Fruit fly (Drosophila melanogaster) whole organism, embryonic: ENCODE measurements around the gene SsRbeta.

Experiments used
- Atf-2 ChIP-seq: fragments of 200-800 bp; sonication (Bioruptor generic); optimal IDR thresholded peaks from 2 replicates; lab custom pipeline; 2016; ENCODE audit warnings: missing biosample characterization, missing genetic modification characterization
- B-H1 ChIP-seq: fragments of 200-800 bp; sonication (Bioruptor generic); IDR thresholded peaks from 3 replicates; pipeline ENCODE4 v1.3.6; 2022; ENCODE audit warnings: missing biosample characterization, missing genetic modification characterization
- CG10431 ChIP-seq: fragments of 200-800 bp; sonication (Bioruptor generic); optimal IDR thresholded peaks from 3 replicates; lab custom pipeline; 2018; ENCODE audit warnings: missing biosample characterization, mild to moderate bottlenecking, missing genetic modification characterization
- CG11456 ChIP-seq: fragments of 200-800 bp; sonication (Bioruptor generic); IDR thresholded peaks from 3 replicates; pipeline ENCODE4 v1.3.6; 2022; ENCODE audit warnings: missing biosample characterization, missing genetic modification characterization
- CG11504 ChIP-seq: fragments of 200-800 bp; sonication (Bioruptor generic); optimal IDR thresholded peaks from 3 replicates; lab custom pipeline; 2019; ENCODE audit warnings: missing biosample characterization, mild to moderate bottlenecking, missing genetic modification characterization, moderate library complexity
- CG11723 ChIP-seq: fragments of 200-800 bp; sonication (Bioruptor generic); optimal IDR thresholded peaks from 2 replicates; lab custom pipeline; 2017; ENCODE audit warnings: missing biosample characterization, mild to moderate bottlenecking, missing genetic modification characterization
- CG12155 ChIP-seq: fragments of 200-800 bp; sonication (Bioruptor generic); optimal IDR thresholded peaks from 3 replicates; lab custom pipeline; 2016; ENCODE audit warnings: missing biosample characterization, missing genetic modification characterization
- CG13287 ChIP-seq: fragments of 200-800 bp; sonication (Bioruptor generic); IDR thresholded peaks from 2 replicates; pipeline ENCODE4 v1.3.6; 2022; ENCODE audit warnings: missing biosample characterization, missing genetic modification characterization; ENCODE audit not compliant: partially characterized antibody
- CG14667 ChIP-seq: fragments of 200-800 bp; sonication (Bioruptor generic); IDR thresholded peaks from 2 replicates; pipeline ENCODE4 v1.3.6; 2022; ENCODE audit warnings: missing biosample characterization, missing genetic modification characterization
- CG17612 ChIP-seq: fragments of 200-800 bp; sonication (Bioruptor generic); IDR thresholded peaks from 2 replicates; pipeline ENCODE4 v1.3.6; 2022; ENCODE audit warnings: missing biosample characterization, missing genetic modification characterization
- CG2678 ChIP-seq: fragments of 200-800 bp; sonication (Bioruptor generic); optimal IDR thresholded peaks from 3 replicates; lab custom pipeline; 2019; ENCODE audit warnings: missing biosample characterization, mild to moderate bottlenecking, missing genetic modification characterization, moderate library complexity
- CG3281 ChIP-seq: fragments of 200-800 bp; sonication (Bioruptor generic); optimal IDR thresholded peaks from 3 replicates; lab custom pipeline; 2017; ENCODE audit warnings: missing biosample characterization, mild to moderate bottlenecking, missing genetic modification characterization
- CG4617 ChIP-seq: fragments of 200-800 bp; sonication (Bioruptor generic); optimal IDR thresholded peaks from 3 replicates; lab custom pipeline; 2016; ENCODE audit warnings: missing biosample characterization, missing genetic modification characterization, borderline replicate concordance
- CG6654 ChIP-seq: fragments of 200-800 bp; sonication (Bioruptor generic); optimal IDR thresholded peaks from 2 replicates; lab custom pipeline; 2017; ENCODE audit warnings: missing biosample characterization, mild to moderate bottlenecking, missing genetic modification characterization
- CG6813 ChIP-seq: fragments of 200-800 bp; sonication (Bioruptor generic); optimal IDR thresholded peaks from 2 replicates; lab custom pipeline; 2017; ENCODE audit warnings: missing biosample characterization, missing genetic modification characterization, mild to moderate bottlenecking, moderate library complexity, missing genetic modification reagents
- CG7556 ChIP-seq: fragments of 200-800 bp; sonication (Bioruptor generic); optimal IDR thresholded peaks from 2 replicates; lab custom pipeline; 2017; ENCODE audit warnings: missing biosample characterization, mild to moderate bottlenecking, missing genetic modification characterization
- CoRest ChIP-seq: fragments of 200-800 bp; sonication (Bioruptor generic); optimal IDR thresholded peaks from 3 replicates; lab custom pipeline; 2018; ENCODE audit warnings: missing biosample characterization, mild to moderate bottlenecking, missing genetic modification characterization, moderate library complexity
- Dip3 ChIP-seq: fragments of 200-800 bp; sonication (Bioruptor generic); optimal IDR thresholded peaks from 3 replicates; lab custom pipeline; 2016; ENCODE audit warnings: missing biosample characterization, missing genetic modification characterization
- Drgx ChIP-seq: fragments of 200-800 bp; sonication (Bioruptor generic); IDR thresholded peaks from 2 replicates; pipeline ENCODE4 v1.3.6; 2022; ENCODE audit warnings: missing biosample characterization, missing genetic modification characterization
- E2f1 ChIP-seq: fragments of 200-800 bp; sonication (Bioruptor generic); IDR thresholded peaks from 2 replicates; pipeline ENCODE4 v1.3.6; 2022; ENCODE audit warnings: missing biosample characterization, missing genetic modification characterization
- Hr51 ChIP-seq, 2 experiments: fragments of 200-800 bp; sonication (Bioruptor generic); optimal IDR thresholded peaks; 2 replicates in 1 of 2; 3 replicates in 1 of 2; lab custom pipeline; 2016 to 2018; ENCODE audit warnings: missing biosample characterization in 2 of 2, missing genetic modification characterization in 2 of 2, mild to moderate bottlenecking in 1 of 2, moderate library complexity in 1 of 2
- Lim3 ChIP-seq: fragments of 200-800 bp; sonication (Bioruptor generic); IDR thresholded peaks from 2 replicates; pipeline ENCODE4 v1.3.6; 2022; ENCODE audit warnings: missing biosample characterization, missing genetic modification characterization
- Med ChIP-seq: fragments of 200-800 bp; sonication (Bioruptor generic); peaks from one replicate; lab custom pipeline; 2016; ENCODE audit warnings: missing biosample characterization, missing genetic modification characterization, mild to moderate bottlenecking, inconsistent platforms, moderate library complexity
- Mes4 ChIP-seq: fragments of 200-800 bp; sonication (Bioruptor generic); optimal IDR thresholded peaks from 2 replicates; lab custom pipeline; 2016; ENCODE audit warnings: missing biosample characterization, missing genetic modification characterization
- Trl ChIP-seq, 3 experiments: fragments of >200 bp in 2 of 3; fragments of 200-800 bp in 1 of 3; sonication (Bioruptor generic) in 1 of 3; optimal IDR thresholded peaks; 2 replicates in 1 of 3; 3 replicates in 2 of 3; lab custom pipeline; 2016 to 2017; ENCODE audit warnings: missing biosample characterization in 1 of 3, missing genetic modification characterization in 1 of 3
- bsh ChIP-seq, 2 experiments: fragments of 200-800 bp; sonication (Bioruptor generic); optimal IDR thresholded peaks; 2 replicates each; lab custom pipeline; 2017 to 2018; ENCODE audit warnings: mild to moderate bottlenecking in 2 of 2, missing biosample characterization in 2 of 2, missing genetic modification characterization in 2 of 2, moderate library complexity in 1 of 2
- cato ChIP-seq: fragments of 200-800 bp; sonication (Bioruptor generic); optimal IDR thresholded peaks from 2 replicates; lab custom pipeline; 2016; ENCODE audit warnings: missing biosample characterization, missing genetic modification characterization, borderline replicate concordance
- caup ChIP-seq: fragments of 200-800 bp; sonication (Bioruptor generic); optimal IDR thresholded peaks from 3 replicates; lab custom pipeline; 2017; ENCODE audit warnings: missing biosample characterization, mild to moderate bottlenecking, missing genetic modification characterization, moderate library complexity; ENCODE audit not compliant: severe bottlenecking
- ci ChIP-seq: fragments of 200-800 bp; sonication (Bioruptor generic); IDR thresholded peaks from 3 replicates; pipeline ENCODE4 v1.3.6; 2022; ENCODE audit warnings: missing biosample characterization, missing genetic modification characterization
- corto ChIP-seq: fragments of 200-800 bp; sonication (Bioruptor generic); optimal IDR thresholded peaks from 2 replicates; lab custom pipeline; 2016; ENCODE audit warnings: missing biosample characterization, mild to moderate bottlenecking, missing genetic modification characterization, moderate library complexity
- crol ChIP-seq: fragments of 200-800 bp; sonication (Bioruptor generic); IDR thresholded peaks from 2 replicates; pipeline ENCODE4 v1.3.6; 2022; ENCODE audit warnings: missing biosample characterization, missing genetic modification characterization
- en ChIP-seq: fragments of 200-800 bp; sonication (Bioruptor generic); optimal IDR thresholded peaks from 2 replicates; lab custom pipeline; 2016; ENCODE audit warnings: missing biosample characterization, missing genetic modification characterization
- exex ChIP-seq: fragments of 200-800 bp; sonication (Bioruptor generic); optimal IDR thresholded peaks from 4 replicates; lab custom pipeline; 2018; ENCODE audit warnings: missing biosample characterization, mild to moderate bottlenecking, missing genetic modification characterization, moderate library complexity
- gem ChIP-seq: fragments of 200-800 bp; sonication (Bioruptor generic); optimal IDR thresholded peaks from 2 replicates; lab custom pipeline; 2019; ENCODE audit warnings: missing biosample characterization, mild to moderate bottlenecking, missing genetic modification characterization, moderate library complexity
- grau ChIP-seq: fragments of 200-800 bp; optimal IDR thresholded peaks from 3 replicates; lab custom pipeline; 2019; ENCODE audit warnings: missing biosample characterization, mild to moderate bottlenecking, missing genetic modification characterization, moderate library complexity
- hbn ChIP-seq: fragments of 200-800 bp; sonication (Bioruptor generic); IDR thresholded peaks from 2 replicates; pipeline ENCODE4 v1.3.6; 2022; ENCODE audit warnings: missing biosample characterization, missing genetic modification characterization; ENCODE audit not compliant: partially characterized antibody
- jing ChIP-seq: fragments of 200-800 bp; sonication (Bioruptor generic); optimal IDR thresholded peaks from 2 replicates; lab custom pipeline; 2018; ENCODE audit warnings: missing biosample characterization, mild to moderate bottlenecking, missing genetic modification characterization
- lbe ChIP-seq: fragments of 200-800 bp; sonication (Bioruptor generic); optimal IDR thresholded peaks from 2 replicates; lab custom pipeline; 2016; ENCODE audit warnings: missing biosample characterization, mild to moderate bottlenecking, missing genetic modification characterization
- mld ChIP-seq: fragments of 200-800 bp; sonication (Bioruptor generic); IDR thresholded peaks from 3 replicates; pipeline ENCODE4 v1.3.6; 2022; ENCODE audit warnings: missing biosample characterization, missing genetic modification characterization; ENCODE audit not compliant: partially characterized antibody

Gene SsRbeta

DNA sequence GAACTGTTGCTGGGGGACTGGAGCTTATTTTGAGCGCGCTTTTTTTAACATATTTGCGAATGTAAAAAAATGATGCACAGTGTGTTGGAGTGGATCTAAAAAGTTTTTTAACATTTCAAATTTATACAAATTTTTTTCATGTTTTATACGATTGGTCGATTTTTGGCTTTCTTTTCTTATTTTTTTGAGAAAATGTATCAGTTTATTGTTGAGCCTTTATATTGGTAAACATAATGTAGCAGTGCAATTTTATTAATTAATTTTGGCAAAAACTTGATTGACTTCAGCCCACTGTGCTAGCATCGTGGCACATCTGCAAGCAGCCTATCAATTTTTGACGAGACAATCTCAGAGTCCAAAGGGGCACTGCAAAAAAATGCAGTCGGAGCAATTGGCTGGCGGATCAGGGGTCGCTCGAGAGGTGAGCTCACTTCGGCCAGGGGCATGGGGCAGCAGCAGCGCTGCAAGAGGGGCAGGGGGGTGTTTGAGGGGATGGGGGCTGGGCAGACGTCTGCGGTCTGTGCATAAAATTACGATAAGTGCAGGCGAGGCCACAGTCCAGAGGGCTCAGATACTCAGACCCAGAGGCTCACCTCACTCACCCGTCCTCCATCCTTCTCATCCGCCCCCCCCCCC, 46.3 kb downstream of the SsRbeta start (continued):
- TF ChIP-seq corto (GFP tag; lab: Kevin White, UChicago), result peak; percentile 83
- TF ChIP-seq CG4617 (GFP tag; lab: Kevin White, UChicago), result no peak
- no peak for TF ChIP-seq Lim3
- TF ChIP-seq CG3281 (GFP tag; lab: Kevin White, UChicago), result no peak
- no peak for TF ChIP-seq Dip3 (GFP tag; lab: Kevin White, UChicago)
- TF ChIP-seq CG10431 (GFP tag; lab: Kevin White, UChicago), result no peak
- peak; percentile 64 for TF ChIP-seq crol (GFP tag; lab: Robert Waterston, UW)
- no peak for TF ChIP-seq CG13287 (GFP tag; lab: Robert Waterston, UW)
- no peak for TF ChIP-seq mld (GFP tag; lab: Robert Waterston, UW)
- no peak for TF ChIP-seq Atf-2 (GFP tag; lab: Kevin White, UChicago)
- no peak for TF ChIP-seq Mes4 (GFP tag; lab: Kevin White, UChicago)
- TF ChIP-seq CG17612 (GFP tag; lab: Robert Waterston, UW), result no peak
- TF ChIP-seq ci (GFP tag; lab: Robert Waterston, UW), result no peak
- no peak for TF ChIP-seq CG7556 (GFP tag; lab: Kevin White, UChicago)
- no peak for TF ChIP-seq jing
- 0 out of 3 replicates have a peak, but pooled peaks have one; percentile 32 for TF ChIP-seq CG11456 (GFP tag; lab: Robert Waterston, UW)
- TF ChIP-seq CG14667 (GFP tag; lab: Robert Waterston, UW), result 0 out of 2 replicates have a peak, but pooled peaks have one; percentile 14
- TF ChIP-seq bsh (GFP tag; optimal IDR thresholded peaks at IDR 0.05; lab: Kevin White, UChicago), result peak in 1 of 2 experiments; percentile 49
- TF ChIP-seq CG6654 (GFP tag; lab: Kevin White, UChicago), result no peak
- TF ChIP-seq Med (GFP tag; lab: Kevin White, UChicago), result no peak
- TF ChIP-seq E2f1 (GFP tag; lab: Robert Waterston, UW), result no peak
- TF ChIP-seq caup, result no peak
- no peak for TF ChIP-seq hbn (GFP tag; lab: Robert Waterston, UW)
- peak; percentile 59 for TF ChIP-seq lbe (GFP tag; lab: Kevin White, UChicago)
- no peak for TF ChIP-seq B-H1 (GFP tag; lab: Robert Waterston, UW)
- TF ChIP-seq en, result no peak
- peak; percentile 51 for TF ChIP-seq Drgx (GFP tag; lab: Robert Waterston, UW)
- TF ChIP-seq exex, result no peak

- TF ChIP-seq CG2678 (tag; lab: Kevin White, UChicago), result peak; percentile 26
- no peak for TF ChIP-seq CG12155 (GFP tag; lab: Kevin White, UChicago)
- no peak for TF ChIP-seq Trl (optimal IDR thresholded peaks at IDR 0.05; lab: Kevin White, UChicago)
- TF ChIP-seq Trl (GFP tag; optimal IDR thresholded peaks at IDR 0.05; lab: Kevin White, UChicago), result no peak
- TF ChIP-seq CG7556 (GFP tag; lab: Kevin White, UChicago), result peak; percentile 5
- peak; percentile 2 for TF ChIP-seq CoRest
- peak; percentile 36 for TF ChIP-seq gem
- no peak for TF ChIP-seq CG11723 (GFP tag; lab: Kevin White, UChicago)
- TF ChIP-seq grau, result peak; percentile 18
- peak in 1 of 2 experiments; percentile 3 for TF ChIP-seq bsh (GFP tag; optimal IDR thresholded peaks at IDR 0.05; lab: Kevin White, UChicago)
- TF ChIP-seq CG11504 (tag; lab: Kevin White, UChicago), result peak; percentile 14
- TF ChIP-seq Hr51 (GFP tag; optimal IDR thresholded peaks at IDR 0.05; lab: Kevin White, UChicago), result peak in 1 of 2 experiments; percentile 7
- no peak for TF ChIP-seq cato (GFP tag; lab: Kevin White, UChicago)
- TF ChIP-seq CG6813, result no peak
These were observed 47.1 kb downstream of the SsRbeta start for dm6 chr3L:16176492-16176891.
